In genomic region chrX:15090371-15090770, dm6 we compare ENCODE assay signal across 2 fruit fly cellular contexts.
TF ChIP-seq lines count a peak whose summit lies in the region.

No protein-coding gene starts in this region.

TF ChIP-seq in whole organism, embryonic, 481 proteins besides CTCF, POLR2A, EP300 and RAD21 (continued from another document):
- TF ChIP-seq Spps (tag; optimal IDR thresholded peaks at IDR 0.05; lab: Kevin White, UChicago) (no peak), CG5953 (GFP tag; IDR thresholded peaks at IDR 0.05; lab: Robert Waterston, UW) (0 out of 2 replicates have a peak, but pooled peaks have one; percentile 7), tna (GFP tag; IDR thresholded peaks at IDR 0.05; lab: Robert Waterston, UW; ENCODE audit: partially characterized antibody) (no peak), CG2120 (GFP tag; optimal IDR thresholded peaks at IDR 0.05; lab: Kevin White, UChicago) (peak; percentile 18), CG7928 (GFP tag; optimal IDR thresholded peaks at IDR 0.05; lab: Kevin White, UChicago) (no peak), row (GFP tag; IDR thresholded peaks at IDR 0.05; lab: Robert Waterston, UW) (no peak), Kr (GFP tag; optimal IDR thresholded peaks at IDR 0.05; lab: Kevin White, UChicago) (no peak), lab (GFP tag; optimal IDR thresholded peaks at IDR 0.05; lab: Kevin White, UChicago) (peak; percentile 19), kni (GFP tag; optimal IDR thresholded peaks at IDR 0.05; lab: Kevin White, UChicago) (no peak), Sry-δ (GFP tag; optimal IDR thresholded peaks at IDR 0.05; lab: Kevin White, UChicago) (no peak), CrebB (tag; optimal IDR thresholded peaks at IDR 0.05; lab: Kevin White, UChicago) (no peak), Gug (GFP tag; IDR thresholded peaks at IDR 0.05; lab: Robert Waterston, UW) (no peak), HLHmδ (GFP tag; optimal IDR thresholded peaks at IDR 0.05; lab: Kevin White, UChicago) (no peak), jing (GFP tag; optimal IDR thresholded peaks at IDR 0.05; lab: Kevin White, UChicago) (no peak), CG8478 (optimal IDR thresholded peaks at IDR 0.05; lab: Kevin White, UChicago) (no peak), Tbp (GFP tag; optimal IDR thresholded peaks at IDR 0.05; lab: Kevin White, UChicago) (no peak), hb (GFP tag; IDR thresholded peaks at IDR 0.05; lab: Robert Waterston, UW; ENCODE audit: partially characterized antibody) (no peak), slbo (GFP tag; IDR thresholded peaks at IDR 0.05; lab: Robert Waterston, UW) (no peak), CG7556 (GFP tag; optimal IDR thresholded peaks at IDR 0.05; lab: Kevin White, UChicago) (peak; percentile 19), CG11085 (GFP tag; IDR thresholded peaks at IDR 0.05; lab: Robert Waterston, UW) (no peak), CG3726 (GFP tag; IDR thresholded peaks at IDR 0.05; lab: Robert Waterston, UW) (no peak), seq (GFP tag; IDR thresholded peaks at IDR 0.05; lab: Robert Waterston, UW) (no peak), CG10267 (tag; optimal IDR thresholded peaks at IDR 0.05; lab: Kevin White, UChicago) (no peak), CG8765 (GFP tag; IDR thresholded peaks at IDR 0.05; lab: Robert Waterston, UW) (no peak)

TF ChIP-seq in whole organism, prepupa, 60 proteins besides CTCF, POLR2A, EP300 and RAD21 (continued from another document):
- TF ChIP-seq fkh (GFP tag; optimal IDR thresholded peaks at IDR 0.05; lab: Kevin White, UChicago): no peak
- no peak for TF ChIP-seq Sox14 (GFP tag; optimal IDR thresholded peaks at IDR 0.05; lab: Kevin White, UChicago)
- TF ChIP-seq eg (GFP tag; IDR thresholded peaks at IDR 0.05; lab: Robert Waterston, UW): no peak
- no peak for TF ChIP-seq OdsH (GFP tag; optimal IDR thresholded peaks at IDR 0.05; lab: Kevin White, UChicago)
- no peak for TF ChIP-seq CG11294 (GFP tag; IDR thresholded peaks at IDR 0.05; lab: Robert Waterston, UW)
- no peak for TF ChIP-seq CG6808 (GFP tag; optimal IDR thresholded peaks at IDR 0.05; lab: Kevin White, UChicago)
- TF ChIP-seq cyc (GFP tag; optimal IDR thresholded peaks at IDR 0.05; lab: Kevin White, UChicago): no peak
- no peak for TF ChIP-seq dsx (GFP tag; optimal IDR thresholded peaks at IDR 0.05; lab: Kevin White, UChicago; ENCODE audit: poor library complexity, severe bottlenecking)
- no peak for TF ChIP-seq CG11762 (GFP tag; optimal IDR thresholded peaks at IDR 0.05; lab: Kevin White, UChicago; ENCODE audit: insufficient read depth)
- no peak for TF ChIP-seq Eip93F (GFP tag; optimal IDR thresholded peaks at IDR 0.05; lab: Kevin White, UChicago)
- no peak for TF ChIP-seq CG6854 (GFP tag; optimal IDR thresholded peaks at IDR 0.05; lab: Kevin White, UChicago)
- TF ChIP-seq CG3032 (tag; optimal IDR thresholded peaks at IDR 0.05; lab: Kevin White, UChicago): no peak
- TF ChIP-seq CG16779 (tag; optimal IDR thresholded peaks at IDR 0.05; lab: Kevin White, UChicago): no peak
- TF ChIP-seq ss (GFP tag; optimal IDR thresholded peaks at IDR 0.05; lab: Kevin White, UChicago): no peak
- no peak for TF ChIP-seq CG3919 (GFP tag; optimal IDR thresholded peaks at IDR 0.05; lab: Kevin White, UChicago)
- TF ChIP-seq Eip75B (GFP tag; optimal IDR thresholded peaks at IDR 0.05; lab: Kevin White, UChicago): peak; percentile 8
- TF ChIP-seq CG7368 (GFP tag; optimal IDR thresholded peaks at IDR 0.05; lab: Kevin White, UChicago): no peak
- TF ChIP-seq topi (GFP tag; optimal IDR thresholded peaks at IDR 0.05; lab: Kevin White, UChicago): peak; percentile 10
- TF ChIP-seq Blimp-1 (GFP tag; optimal IDR thresholded peaks at IDR 0.05; lab: Kevin White, UChicago): no peak
- TF ChIP-seq fd59A (GFP tag; optimal IDR thresholded peaks at IDR 0.05; lab: Kevin White, UChicago): no peak
- TF ChIP-seq CG6792 (GFP tag; optimal IDR thresholded peaks at IDR 0.05; lab: Kevin White, UChicago): no peak
- TF ChIP-seq CG8319 (GFP tag; optimal IDR thresholded peaks at IDR 0.05; lab: Kevin White, UChicago): no peak
- peak; percentile 7 for TF ChIP-seq Hr39 (GFP tag; optimal IDR thresholded peaks at IDR 0.05; lab: Kevin White, UChicago)
- no peak for TF ChIP-seq Gug (GFP tag; IDR thresholded peaks at IDR 0.05; lab: Robert Waterston, UW)
- TF ChIP-seq CG11902 (GFP tag; optimal IDR thresholded peaks at IDR 0.05; lab: Kevin White, UChicago): no peak
- TF ChIP-seq CG4318 (GFP tag; optimal IDR thresholded peaks at IDR 0.05; lab: Kevin White, UChicago): no peak
- TF ChIP-seq pdm3 (GFP tag; optimal IDR thresholded peaks at IDR 0.05; lab: Kevin White, UChicago): no peak
- TF ChIP-seq CG15336 (GFP tag; IDR thresholded peaks at IDR 0.05; lab: Robert Waterston, UW): no peak
- no peak for TF ChIP-seq spab (GFP tag; optimal IDR thresholded peaks at IDR 0.05; lab: Kevin White, UChicago)
- peak; percentile 3 for TF ChIP-seq Met (GFP tag; optimal IDR thresholded peaks at IDR 0.05; lab: Kevin White, UChicago)
- TF ChIP-seq CG32006 (GFP tag; optimal IDR thresholded peaks at IDR 0.05; lab: Kevin White, UChicago): peak; percentile 21
- no peak for TF ChIP-seq CG10631 (GFP tag; optimal IDR thresholded peaks at IDR 0.05; lab: Kevin White, UChicago)
- no peak for TF ChIP-seq Ets96B (tag; optimal IDR thresholded peaks at IDR 0.05; lab: Kevin White, UChicago)
- peak; percentile 14 for TF ChIP-seq CG10669 (GFP tag; optimal IDR thresholded peaks at IDR 0.05; lab: Kevin White, UChicago)
